Fruit fly (Drosophila melanogaster): ENCODE data around the gene CG9215.

CG9215 gene

dm6 chrX:15622970-15623402 is 40.3 kb upstream of the CG9215 start (continued):
- TF ChIP-seq CG5180 (GFP tag; optimal IDR thresholded peaks at IDR 0.05) (peak; percentile 35), nom (GFP tag; optimal IDR thresholded peaks at IDR 0.05) (peak; percentile 84), sens (GFP tag) (peak; percentile 90), CG13287 (GFP tag; IDR thresholded peaks at IDR 0.05; ENCODE audit: partially characterized antibody) (no peak), CG2875 (GFP tag; optimal IDR thresholded peaks at IDR 0.05) (peak; percentile 39), CG2889 (GFP tag; IDR thresholded peaks at IDR 0.05) (peak; percentile 78), CG12155 (GFP tag; optimal IDR thresholded peaks at IDR 0.05) (peak; percentile 67), Sin3A (optimal IDR thresholded peaks at IDR 0.05) (no peak), repo (GFP tag; optimal IDR thresholded peaks at IDR 0.05) (peak; percentile 67), ewg (GFP tag; optimal IDR thresholded peaks at IDR 0.05) (peak; percentile 61), Mes4 (GFP tag; optimal IDR thresholded peaks at IDR 0.05) (peak; percentile 42), nmo (GFP tag; optimal IDR thresholded peaks at IDR 0.05) (peak; percentile 73), ssp (GFP tag; IDR thresholded peaks at IDR 0.05) (peak; percentile 70), bbx (GFP tag; IDR thresholded peaks at IDR 0.05; ENCODE audit: partially characterized antibody) (no peak), CG31365 (tag; optimal IDR thresholded peaks at IDR 0.05) (peak; percentile 46), ato (GFP tag; IDR thresholded peaks at IDR 0.05; ENCODE audit: partially characterized antibody) (no peak), run (tag; optimal IDR thresholded peaks at IDR 0.05) (peak; percentile 22), tap (tag; optimal IDR thresholded peaks at IDR 0.05) (peak; percentile 77), CG7839 (tag; optimal IDR thresholded peaks at IDR 0.05) (peak; percentile 85), Hey (tag; optimal IDR thresholded peaks at IDR 0.05) (peak; percentile 4), B-H2 (GFP tag; optimal IDR thresholded peaks at IDR 0.05) (no peak), Elba2 (GFP tag; optimal IDR thresholded peaks at IDR 0.05) (no peak), br (optimal IDR thresholded peaks at IDR 0.05) (no peak), unpg (GFP tag; optimal IDR thresholded peaks at IDR 0.05) (peak; percentile 74), croc (GFP tag; conservative IDR thresholded peaks at IDR 0.05) (peak; percentile 70; the same call in 2 of the 3 replicates), Dref (GFP tag; IDR thresholded peaks at IDR 0.05) (no peak), gfzf (GFP tag; optimal IDR thresholded peaks at IDR 0.05) (no peak), org-1 (GFP tag; optimal IDR thresholded peaks at IDR 0.05) (peak; percentile 72), NC2α (GFP tag; optimal IDR thresholded peaks at IDR 0.05) (no peak), Spps (tag; optimal IDR thresholded peaks at IDR 0.05) (no peak), psq (GFP tag; optimal IDR thresholded peaks at IDR 0.05) (peak; percentile 39), CG2120 (GFP tag; optimal IDR thresholded peaks at IDR 0.05) (peak; percentile 84), CG6765 (GFP tag; optimal IDR thresholded peaks at IDR 0.05) (no peak), sna (GFP tag; IDR thresholded peaks at IDR 0.05; ENCODE audit: partially characterized antibody) (no peak), CG4282 (GFP tag; optimal IDR thresholded peaks at IDR 0.05) (peak; percentile 37), CG12104 (GFP tag; optimal IDR thresholded peaks at IDR 0.05) (peak; percentile 22), ase (GFP tag; IDR thresholded peaks at IDR 0.05) (peak; percentile 78), ash1 (GFP tag; optimal IDR thresholded peaks at IDR 0.05) (no peak), CG6254 (GFP tag; optimal IDR thresholded peaks at IDR 0.05) (peak; percentile 6), ken (GFP tag; IDR thresholded peaks at IDR 0.05) (peak; percentile 87), CG30020 (tag; optimal IDR thresholded peaks at IDR 0.05) (peak; percentile 11), CG14441 (GFP tag; IDR thresholded peaks at IDR 0.05) (peak; percentile 88), CG15479 (GFP tag; optimal IDR thresholded peaks at IDR 0.05) (no peak), al (GFP tag; IDR thresholded peaks at IDR 0.05) (peak; percentile 88), CG1603 (tag; optimal IDR thresholded peaks at IDR 0.05) (peak; percentile 85), CG12071 (GFP tag; optimal IDR thresholded peaks at IDR 0.05) (peak; percentile 73), CG12942 (GFP tag; optimal IDR thresholded peaks at IDR 0.05) (peak; percentile 57), CkIIα-i1 (GFP tag; IDR thresholded peaks at IDR 0.05) (peak; percentile 31), hbn (GFP tag; IDR thresholded peaks at IDR 0.05; ENCODE audit: partially characterized antibody) (no peak), en (GFP tag; optimal IDR thresholded peaks at IDR 0.05) (peak; percentile 58), Ada2b (GFP tag; IDR thresholded peaks at IDR 0.05) (peak; percentile 91)

All from whole organism, embryonic.